Fruit fly (Drosophila melanogaster) whole organism, embryonic: ENCODE results near the gene Crtc.

Experiments used
- Antp ChIP-seq: fragments of 200-800 bp; sonication (Bioruptor generic); optimal IDR thresholded peaks from 3 replicates; lab custom pipeline; 2016; ENCODE audit warnings: missing biosample characterization, missing genetic modification characterization
- CG10462 ChIP-seq: fragments of 200-800 bp; sonication (Bioruptor generic); optimal IDR thresholded peaks from 2 replicates; lab custom pipeline; 2016; ENCODE audit warnings: missing biosample characterization, missing genetic modification characterization
- CG11093 ChIP-seq: fragments of 200-800 bp; sonication (Bioruptor generic); IDR thresholded peaks from 3 replicates; pipeline ENCODE4 v1.3.6; 2022; ENCODE audit warnings: missing biosample characterization, missing genetic modification characterization
- CG11456 ChIP-seq: fragments of 200-800 bp; sonication (Bioruptor generic); IDR thresholded peaks from 3 replicates; pipeline ENCODE4 v1.3.6; 2022; ENCODE audit warnings: missing biosample characterization, missing genetic modification characterization
- CG14014 ChIP-seq: fragments of 200-800 bp; sonication (Bioruptor generic); IDR thresholded peaks from 2 replicates; pipeline ENCODE4 v1.3.6; 2022; ENCODE audit warnings: missing biosample characterization, missing genetic modification characterization
- CG30403 ChIP-seq: fragments of 200-800 bp; sonication (Bioruptor generic); optimal IDR thresholded peaks from 3 replicates; lab custom pipeline; 2016; ENCODE audit warnings: missing biosample characterization, missing genetic modification characterization
- CG3065 ChIP-seq: fragments of 200-800 bp; sonication (Bioruptor generic); optimal IDR thresholded peaks from 2 replicates; lab custom pipeline; 2016; ENCODE audit warnings: missing biosample characterization, missing genetic modification characterization
- CG31224 ChIP-seq: fragments of 200-800 bp; sonication (Bioruptor generic); IDR thresholded peaks from 2 replicates; pipeline ENCODE4 v1.3.6; 2022; ENCODE audit warnings: missing biosample characterization, missing genetic modification characterization
- CG31365 ChIP-seq: fragments of 200-800 bp; sonication (Bioruptor generic); optimal IDR thresholded peaks from 2 replicates; lab custom pipeline; 2018; ENCODE audit warnings: missing biosample characterization, mild to moderate bottlenecking, missing genetic modification characterization
- CG31441 ChIP-seq: fragments of 200-800 bp; sonication (Bioruptor generic); IDR thresholded peaks from 2 replicates; pipeline ENCODE4 v1.3.6; 2022; ENCODE audit warnings: missing biosample characterization, missing genetic modification characterization
- CG34422 ChIP-seq: fragments of 200-800 bp; sonication (Bioruptor generic); IDR thresholded peaks from 3 replicates; pipeline ENCODE4 v1.3.6; 2022; ENCODE audit warnings: missing biosample characterization, missing genetic modification characterization
- CG4707 ChIP-seq: fragments of 200-800 bp; sonication (Bioruptor generic); optimal IDR thresholded peaks from 2 replicates; lab custom pipeline; 2018; ENCODE audit warnings: missing biosample characterization, mild to moderate bottlenecking, missing genetic modification characterization, moderate library complexity
- CG5180 ChIP-seq: fragments of 200-800 bp; sonication (Bioruptor generic); optimal IDR thresholded peaks from 3 replicates; lab custom pipeline; 2017; ENCODE audit warnings: missing biosample characterization, missing genetic modification characterization, mild to moderate bottlenecking, moderate library complexity, missing genetic modification reagents
- CG7271 ChIP-seq: fragments of 200-800 bp; sonication (Bioruptor generic); optimal IDR thresholded peaks from 2 replicates; lab custom pipeline; 2018; ENCODE audit warnings: missing biosample characterization, mild to moderate bottlenecking, missing genetic modification characterization, moderate library complexity
- CG7556 ChIP-seq: fragments of 200-800 bp; sonication (Bioruptor generic); optimal IDR thresholded peaks from 2 replicates; lab custom pipeline; 2017; ENCODE audit warnings: missing biosample characterization, mild to moderate bottlenecking, missing genetic modification characterization
- CG7786 ChIP-seq: fragments of 200-800 bp; sonication (Bioruptor generic); optimal IDR thresholded peaks from 2 replicates; lab custom pipeline; 2016; ENCODE audit warnings: missing biosample characterization, missing genetic modification characterization
- CG8290 ChIP-seq, 3 experiments: fragments of 200-800 bp; sonication (Bioruptor generic); optimal IDR thresholded peaks; 2 replicates each; lab custom pipeline; 2016 to 2019; ENCODE audit warnings: missing biosample characterization in 3 of 3, missing genetic modification characterization in 3 of 3, mild to moderate bottlenecking in 2 of 3, moderate library complexity in 1 of 3
- CG8478 ChIP-seq: fragments of >200 bp; optimal IDR thresholded peaks from 2 replicates; lab custom pipeline; 2018
- CG9609 ChIP-seq: fragments of 200-800 bp; sonication (Bioruptor generic); optimal IDR thresholded peaks from 3 replicates; lab custom pipeline; 2016; ENCODE audit warnings: missing biosample characterization, missing genetic modification characterization
- Chrac-16 ChIP-seq: fragments of 200-800 bp; sonication (Bioruptor generic); optimal IDR thresholded peaks from 3 replicates; lab custom pipeline; 2016; ENCODE audit warnings: missing biosample characterization, missing genetic modification characterization
- CoRest ChIP-seq: fragments of 200-800 bp; sonication (Bioruptor generic); optimal IDR thresholded peaks from 3 replicates; lab custom pipeline; 2018; ENCODE audit warnings: missing biosample characterization, mild to moderate bottlenecking, missing genetic modification characterization, moderate library complexity
- CrebB ChIP-seq: fragments of 200-800 bp; sonication (Bioruptor generic); optimal IDR thresholded peaks from 3 replicates; lab custom pipeline; 2018; ENCODE audit warnings: missing biosample characterization, mild to moderate bottlenecking, missing genetic modification characterization
- D ChIP-seq, 2 experiments: fragments of 200-800 bp in 1 of 2; fragments of >200 bp in 1 of 2; sonication (Bioruptor generic) in 1 of 2; optimal IDR thresholded peaks; 2 replicates in 1 of 2; 3 replicates in 1 of 2; lab custom pipeline; 2017; ENCODE audit warnings: mild to moderate bottlenecking in 1 of 2, missing biosample characterization in 1 of 2, missing genetic modification characterization in 1 of 2, missing genetic modification reagents in 1 of 2
- Dbx ChIP-seq: fragments of 200-800 bp; sonication (Bioruptor generic); IDR thresholded peaks from 3 replicates; pipeline ENCODE4 v1.3.6; 2022; ENCODE audit warnings: missing biosample characterization, missing genetic modification characterization
- Dek ChIP-seq: fragments of 200-800 bp; sonication (Bioruptor generic); optimal IDR thresholded peaks from 3 replicates; lab custom pipeline; 2019; ENCODE audit warnings: missing biosample characterization, mild to moderate bottlenecking, missing genetic modification characterization, moderate library complexity
- Dip3 ChIP-seq: fragments of 200-800 bp; sonication (Bioruptor generic); optimal IDR thresholded peaks from 3 replicates; lab custom pipeline; 2016; ENCODE audit warnings: missing biosample characterization, missing genetic modification characterization
- Doc2 ChIP-seq: fragments of 200-800 bp; sonication (Bioruptor generic); IDR thresholded peaks from 2 replicates; pipeline ENCODE4 v1.3.6; 2022; ENCODE audit warnings: missing biosample characterization, missing genetic modification characterization
- Fer3 ChIP-seq: fragments of 200-800 bp; sonication (Bioruptor generic); optimal IDR thresholded peaks from 2 replicates; lab custom pipeline; 2018; ENCODE audit warnings: missing biosample characterization, mild to moderate bottlenecking, missing genetic modification characterization, moderate library complexity
- Hr3 ChIP-seq: fragments of 200-800 bp; sonication (Bioruptor generic); optimal IDR thresholded peaks from 3 replicates; lab custom pipeline; 2016; ENCODE audit warnings: missing biosample characterization, missing genetic modification characterization
- Mes4 ChIP-seq: fragments of 200-800 bp; sonication (Bioruptor generic); optimal IDR thresholded peaks from 2 replicates; lab custom pipeline; 2016; ENCODE audit warnings: missing biosample characterization, missing genetic modification characterization
- NK7.1 ChIP-seq: fragments of 200-800 bp; sonication (Bioruptor generic); optimal IDR thresholded peaks from 3 replicates; lab custom pipeline; 2016; ENCODE audit warnings: missing biosample characterization, missing genetic modification characterization
- Rfx ChIP-seq: fragments of 200-800 bp; sonication (Bioruptor generic); IDR thresholded peaks from 2 replicates; pipeline ENCODE4 v1.3.6; 2022; ENCODE audit warnings: missing biosample characterization, missing genetic modification characterization
- Usf ChIP-seq: fragments of 200-800 bp; sonication (Bioruptor generic); optimal IDR thresholded peaks from 2 replicates; lab custom pipeline; 2017; ENCODE audit warnings: missing genotype, missing biosample characterization, missing genetic modification characterization
- abd-A ChIP-seq: fragments of 200-800 bp; sonication (Bioruptor generic); optimal IDR thresholded peaks from 3 replicates; lab custom pipeline; 2019; ENCODE audit warnings: missing biosample characterization, mild to moderate bottlenecking, missing genetic modification characterization, moderate library complexity
- ato ChIP-seq: fragments of 200-800 bp; sonication (Bioruptor generic); IDR thresholded peaks from 2 replicates; pipeline ENCODE4 v1.3.6; 2022; ENCODE audit warnings: missing biosample characterization, missing genetic modification characterization; ENCODE audit not compliant: partially characterized antibody
- dmrt99B ChIP-seq: fragments of 200-800 bp; sonication (Bioruptor generic); optimal IDR thresholded peaks from 2 replicates; lab custom pipeline; 2018; ENCODE audit warnings: missing biosample characterization, mild to moderate bottlenecking, missing genetic modification characterization, moderate library complexity
- fd3F ChIP-seq: fragments of 200-800 bp; sonication (Bioruptor generic); optimal IDR thresholded peaks from 2 replicates; lab custom pipeline; 2018; ENCODE audit warnings: missing biosample characterization, mild to moderate bottlenecking, missing genetic modification characterization, moderate library complexity
- ftz-f1 ChIP-seq: fragments of 200-800 bp; sonication (Bioruptor generic); optimal IDR thresholded peaks from 2 replicates; lab custom pipeline; 2016; ENCODE audit warnings: missing biosample characterization, missing genetic modification characterization
- lilli ChIP-seq: fragments of 200-800 bp; sonication (Bioruptor generic); optimal IDR thresholded peaks from 3 replicates; lab custom pipeline; 2016; ENCODE audit warnings: missing biosample characterization, missing genetic modification characterization
- nom ChIP-seq: fragments of 200-800 bp; sonication (Bioruptor generic); optimal IDR thresholded peaks from 2 replicates; lab custom pipeline; 2017; ENCODE audit warnings: missing biosample characterization, missing genetic modification characterization, mild to moderate bottlenecking, moderate library complexity, missing genetic modification reagents
- onecut ChIP-seq: fragments of 200-800 bp; sonication (Bioruptor generic); IDR thresholded peaks from 2 replicates; pipeline ENCODE4 v1.3.6; 2022; ENCODE audit warnings: missing biosample characterization, missing genetic modification characterization
- peb ChIP-seq: fragments of 200-800 bp; sonication (Bioruptor generic); IDR thresholded peaks from 2 replicates; pipeline ENCODE4 v1.3.6; 2022; ENCODE audit warnings: missing biosample characterization, missing genetic modification characterization
- pfk ChIP-seq: fragments of 200-800 bp; sonication (Bioruptor generic); optimal IDR thresholded peaks from 2 replicates; lab custom pipeline; 2018; ENCODE audit warnings: missing biosample characterization, mild to moderate bottlenecking, missing genetic modification characterization, moderate library complexity
- pzg ChIP-seq: fragments of 200-800 bp; sonication (Bioruptor generic); optimal IDR thresholded peaks from 3 replicates; lab custom pipeline; 2018; ENCODE audit warnings: missing biosample characterization, mild to moderate bottlenecking, missing genetic modification characterization, moderate library complexity
- scrt ChIP-seq: fragments of 200-800 bp; sonication (Bioruptor generic); optimal IDR thresholded peaks from 2 replicates; lab custom pipeline; 2018; ENCODE audit warnings: missing biosample characterization, mild to moderate bottlenecking, missing genetic modification characterization, moderate library complexity
- so ChIP-seq: fragments of 200-800 bp; sonication (Bioruptor generic); IDR thresholded peaks from 3 replicates; pipeline ENCODE4 v1.3.6; 2022; ENCODE audit warnings: missing biosample characterization, missing genetic modification characterization
- sob ChIP-seq: fragments of 200-800 bp; sonication (Bioruptor generic); IDR thresholded peaks from 2 replicates; pipeline ENCODE4 v1.3.6; 2022; ENCODE audit warnings: missing biosample characterization, missing genetic modification characterization
- sr ChIP-seq: fragments of 200-800 bp; sonication (Bioruptor generic); IDR thresholded peaks from 3 replicates; pipeline ENCODE4 v1.3.6; 2022; ENCODE audit warnings: missing biosample characterization, missing genetic modification characterization
- tin ChIP-seq: fragments of 200-800 bp; sonication (Bioruptor generic); optimal IDR thresholded peaks from 3 replicates; lab custom pipeline; 2016; ENCODE audit warnings: missing biosample characterization, missing genetic modification characterization
- zen2 ChIP-seq: fragments of 200-800 bp; sonication (Bioruptor generic); IDR thresholded peaks from 3 replicates; pipeline ENCODE4 v1.3.6; 2022; ENCODE audit warnings: missing biosample characterization, missing genetic modification characterization; ENCODE audit not compliant: partially characterized antibody

Gene Crtc

DNA sequence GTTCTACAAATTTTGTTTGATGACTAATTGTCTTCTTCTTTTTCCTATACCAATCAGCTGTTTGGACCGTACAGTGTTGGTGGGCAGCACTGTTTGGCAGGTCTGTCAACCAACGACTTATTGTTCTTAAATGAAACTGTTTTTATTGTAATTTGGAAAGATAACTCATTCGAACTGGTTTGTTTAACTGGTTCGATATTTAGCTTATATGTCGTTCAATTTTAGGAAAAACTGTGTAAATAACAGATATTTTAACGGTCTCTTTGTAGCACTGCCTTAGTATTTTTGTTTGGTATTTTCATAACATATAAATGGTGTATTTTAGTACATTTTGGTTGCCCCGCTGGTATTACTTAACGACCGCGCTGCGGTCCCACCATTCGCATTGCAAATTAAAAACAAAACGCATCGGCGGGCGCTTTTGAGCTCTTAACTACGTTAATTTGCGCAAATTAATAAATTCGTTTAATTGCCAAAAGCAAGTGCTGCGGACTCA lies 47.5 kb downstream of the Crtc start, which contains the start of the genes Vps60 and anchor (continued):
- TF ChIP-seq Dbx (0 out of 3 replicates have a peak, but pooled peaks have one; percentile 61), ftz-f1 (GFP tag; lab: Kevin White, UChicago) (no peak), so (no peak), sr (no peak), Chrac-16 (peak; percentile 60), CoRest (tag; lab: Kevin White, UChicago) (peak; percentile 62), pzg (GFP tag; lab: Kevin White, UChicago) (peak; percentile 91), CG11093 (GFP tag; lab: Robert Waterston, UW) (no peak), CrebB (tag; lab: Kevin White, UChicago) (no peak), Hr3 (GFP tag; lab: Kevin White, UChicago) (peak; percentile 65), CG7556 (peak; percentile 59), onecut (GFP tag; lab: Robert Waterston, UW) (no peak), CG14014 (0 out of 2 replicates have a peak, but pooled peaks have one; percentile 11), NK7.1 (GFP tag; lab: Kevin White, UChicago) (peak; percentile 65), D (optimal IDR thresholded peaks at IDR 0.05; lab: Kevin White, UChicago) (no peak), D (GFP tag; optimal IDR thresholded peaks at IDR 0.05; lab: Kevin White, UChicago) (peak; percentile 22), CG34422 (GFP tag; lab: Robert Waterston, UW) (no peak; the same call in 2 of the 3 replicates), CG3065 (GFP tag; lab: Kevin White, UChicago) (peak; percentile 16), CG5180 (GFP tag; lab: Kevin White, UChicago) (no peak), CG10462 (GFP tag; lab: Kevin White, UChicago) (peak; percentile 4), Dip3 (GFP tag; lab: Kevin White, UChicago) (peak; percentile 66), ato (GFP tag; lab: Robert Waterston, UW) (0 out of 2 replicates have a peak, but pooled peaks have one; percentile 21), Antp (GFP tag; lab: Kevin White, UChicago) (peak; percentile 63), CG4707 (GFP tag; lab: Kevin White, UChicago) (no peak), Usf (GFP tag; lab: Kevin White, UChicago) (no peak), Fer3 (tag; lab: Kevin White, UChicago) (peak; percentile 42), CG11456 (GFP tag; lab: Robert Waterston, UW) (no peak), pfk (GFP tag; lab: Kevin White, UChicago) (no peak), CG7271 (tag; lab: Kevin White, UChicago) (no peak), Dek (peak; percentile 29), Doc2 (GFP tag; lab: Robert Waterston, UW) (no peak), zen2 (GFP tag; lab: Robert Waterston, UW) (no peak), nom (GFP tag; lab: Kevin White, UChicago) (peak; percentile 52), CG31441 (GFP tag; lab: Robert Waterston, UW) (peak; percentile 56), tin (GFP tag; lab: Kevin White, UChicago) (peak; percentile 67), Rfx (GFP tag; lab: Robert Waterston, UW) (0 out of 2 replicates have a peak, but pooled peaks have one; percentile 23), abd-A (no peak), CG8478 (no peak), CG31365 (tag; lab: Kevin White, UChicago) (no peak), Mes4 (GFP tag; lab: Kevin White, UChicago) (peak; percentile 63), CG8290 (GFP tag; optimal IDR thresholded peaks at IDR 0.05; lab: Kevin White, UChicago) (peak; percentile 18), CG8290 (tag; optimal IDR thresholded peaks at IDR 0.05; lab: Kevin White, UChicago) (no peak), CG7786 (GFP tag; lab: Kevin White, UChicago) (peak; percentile 71), dmrt99B (peak; percentile 21), CG31224 (GFP tag; lab: Robert Waterston, UW) (no peak), fd3F (no peak), scrt (GFP tag; lab: Kevin White, UChicago) (peak; percentile 8), CG9609 (peak; percentile 66), sob (GFP tag; lab: Robert Waterston, UW) (peak; percentile 49), peb (GFP tag; lab: Robert Waterston, UW) (no peak), lilli (GFP tag; lab: Kevin White, UChicago) (peak; percentile 78), CG30403 (peak; percentile 72)
